Fruit fly (Drosophila melanogaster): Measurements from ENCODE around the gene CG10748.

Gene CG10748

DNA sequence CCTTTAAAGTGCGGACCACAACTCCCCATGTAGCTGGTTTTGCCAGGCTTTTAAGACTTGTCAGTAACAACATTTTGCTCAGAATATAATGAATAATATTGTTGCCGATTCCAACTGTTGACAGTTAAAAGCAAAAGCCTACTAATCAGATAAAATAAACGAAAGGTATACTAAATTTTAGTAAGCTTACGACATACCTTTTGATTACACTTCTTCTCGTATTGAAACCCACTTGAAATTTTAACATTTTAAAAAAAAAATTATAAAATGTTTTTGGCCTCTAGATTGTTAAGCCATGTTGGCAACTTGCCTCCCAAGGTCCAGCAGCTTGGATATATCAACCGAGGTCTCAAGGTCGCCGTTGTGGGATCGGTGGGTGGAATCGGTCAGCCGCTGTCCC is at the start of gene CG10748, which contains the start of gene CG10749:
TSS of gene CG10748 (minus strand) at position 101 of the 400 bp plus-strand sequence.
TSS of gene CG10749 (plus strand) at position 216 of the 400 bp plus-strand sequence.
- TF ChIP-seq HLH106 (tag; optimal IDR thresholded peaks at IDR 0.05): no peak
- no peak for TF ChIP-seq OdsH (GFP tag; optimal IDR thresholded peaks at IDR 0.05)
- no peak for TF ChIP-seq fru (GFP tag; optimal IDR thresholded peaks at IDR 0.05)
- no peak for TF ChIP-seq foxo (GFP tag; optimal IDR thresholded peaks at IDR 0.05)
- TF ChIP-seq dl (GFP tag; optimal IDR thresholded peaks at IDR 0.05; ENCODE audit: insufficient read depth in 1 of 2, partially characterized antibody in 2 of 2): no peak
- no peak for TF ChIP-seq N (GFP tag; optimal IDR thresholded peaks at IDR 0.05)

DNA sequence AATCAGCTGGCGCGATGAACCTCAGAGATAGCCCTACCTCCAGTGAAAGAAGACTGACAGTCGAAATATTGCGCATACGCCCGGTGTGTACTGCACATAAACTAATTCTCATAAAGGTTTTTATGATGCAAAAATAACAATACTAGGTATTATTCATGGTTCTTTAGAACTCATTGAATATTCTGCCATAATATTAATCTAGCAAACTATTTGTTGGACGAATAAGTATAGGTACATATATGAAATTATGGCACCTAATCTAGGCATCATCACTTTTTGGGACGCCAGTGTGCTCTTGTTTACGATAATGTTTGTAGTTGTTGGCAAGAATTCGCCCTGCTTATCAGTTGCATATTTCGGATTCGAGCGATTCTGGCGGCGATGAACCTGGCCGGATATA is 49.6 kb upstream of the CG10748 start:
- TF ChIP-seq psq (GFP tag; optimal IDR thresholded peaks at IDR 0.05) (peak; percentile 57), Hnf4 (GFP tag; optimal IDR thresholded peaks at IDR 0.05) (peak; percentile 58), Hr83 (GFP tag; optimal IDR thresholded peaks at IDR 0.05; ENCODE audit: poor library complexity, severe bottlenecking) (no peak), brk (GFP tag; optimal IDR thresholded peaks at IDR 0.05) (peak; percentile 50), h (GFP tag; optimal IDR thresholded peaks at IDR 0.05) (peak; percentile 74), rgr (GFP tag; optimal IDR thresholded peaks at IDR 0.05) (peak; percentile 75), CG9705 (GFP tag; optimal IDR thresholded peaks at IDR 0.05) (no peak), foxo (GFP tag; optimal IDR thresholded peaks at IDR 0.05) (peak in 1 of 2 experiments; percentile 78), GATAd (GFP tag; optimal IDR thresholded peaks at IDR 0.05) (no peak), CG32264 (GFP tag; optimal IDR thresholded peaks at IDR 0.05) (peak; percentile 38), Dfd (GFP tag; optimal IDR thresholded peaks at IDR 0.05) (no peak), Rel (GFP tag; optimal IDR thresholded peaks at IDR 0.05) (no peak), Rel (tag; optimal IDR thresholded peaks at IDR 0.05) (no peak), sage (GFP tag; optimal IDR thresholded peaks at IDR 0.05) (no peak), Abd-B (GFP tag; optimal IDR thresholded peaks at IDR 0.05) (no peak), HLH106 (tag; optimal IDR thresholded peaks at IDR 0.05) (peak; percentile 61), OdsH (GFP tag; optimal IDR thresholded peaks at IDR 0.05) (peak; percentile 72), ey (GFP tag; optimal IDR thresholded peaks at IDR 0.05) (peak; percentile 78), usp (GFP tag; optimal IDR thresholded peaks at IDR 0.05) (no peak), tai (GFP tag; optimal IDR thresholded peaks at IDR 0.05) (peak; percentile 80), jim (GFP tag; optimal IDR thresholded peaks at IDR 0.05) (no peak), dl (GFP tag; optimal IDR thresholded peaks at IDR 0.05; ENCODE audit: insufficient read depth in 1 of 2, partially characterized antibody in 2 of 2) (no peak), Jra (GFP tag; optimal IDR thresholded peaks at IDR 0.05) (peak; percentile 4), Dif (GFP tag; optimal IDR thresholded peaks at IDR 0.05; ENCODE audit: partially characterized antibody) (no peak), N (GFP tag; optimal IDR thresholded peaks at IDR 0.05) (no peak), pan (optimal IDR thresholded peaks at IDR 0.05) (no peak), Sp1 (GFP tag; optimal IDR thresholded peaks at IDR 0.05) (peak; percentile 61), Vsx2 (GFP tag; optimal IDR thresholded peaks at IDR 0.05; ENCODE audit: partially characterized antibody) (no peak), Mio (GFP tag; optimal IDR thresholded peaks at IDR 0.05) (no peak), CrebA (GFP tag; optimal IDR thresholded peaks at IDR 0.05; ENCODE audit: borderline replicate concordance) (no peak), dmrt93B (GFP tag; optimal IDR thresholded peaks at IDR 0.05) (peak; percentile 31), woc (GFP tag; optimal IDR thresholded peaks at IDR 0.05) (no peak), br (GFP tag; optimal IDR thresholded peaks at IDR 0.05) (peak; percentile 75), lola (GFP tag; optimal IDR thresholded peaks at IDR 0.05) (no peak), Hr78 (GFP tag; optimal IDR thresholded peaks at IDR 0.05) (no peak), dsf (GFP tag; optimal IDR thresholded peaks at IDR 0.05; ENCODE audit: borderline replicate concordance) (peak; percentile 53), Myc (optimal IDR thresholded peaks at IDR 0.05) (no peak), sv (GFP tag; optimal IDR thresholded peaks at IDR 0.05) (no peak), fru (GFP tag; optimal IDR thresholded peaks at IDR 0.05) (peak; percentile 78)
